Worm (Caenorhabditis elegans) whole organism, L4 larva: ENCODE measurements around the gene T26C12.2.

Experiments
- F37D6.2 ChIP-seq: sonication (generic microtip); optimal IDR thresholded peaks from 2 replicates; lab custom pipeline; 2016; ENCODE audit warnings: mild to moderate bottlenecking, missing genetic modification characterization, missing compliant biosample characterization
- ceh-28 ChIP-seq: fragments of 150-350 bp; optimal IDR thresholded peaks from 2 replicates; lab custom pipeline; 2014; ENCODE audit warnings: missing biosample characterization, missing genetic modification reagents, missing genetic modification characterization

DNA sequence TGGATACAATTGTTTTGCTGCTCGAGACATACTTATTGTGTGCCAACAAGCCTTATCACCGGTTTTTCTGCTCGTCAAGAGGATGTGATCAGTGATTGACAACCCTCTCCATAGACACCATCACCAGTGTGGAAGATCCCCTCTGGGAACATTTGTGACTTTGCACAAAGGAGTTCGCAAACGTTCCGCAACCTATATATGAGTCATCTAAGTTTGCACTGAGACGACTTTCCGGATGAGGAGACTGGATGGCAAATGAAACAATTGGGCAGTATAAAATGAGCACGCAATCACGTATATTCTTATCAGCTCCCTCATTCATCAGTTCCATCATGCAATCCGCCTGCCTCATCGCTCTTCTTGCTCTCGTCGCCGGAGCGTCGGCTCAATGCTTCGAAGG lies 34.9 kb upstream of the T26C12.2 start, which contains the start of gene W08E12.5:
- TF ChIP-seq F37D6.2 (tag; lab: Kevin White, UChicago) (no peak), ceh-28 (tag; lab: Kevin White, UChicago) (no peak)
